Fruit fly (Drosophila melanogaster): Measurements from ENCODE around the gene CG17896.

Gene CG17896

DNA sequence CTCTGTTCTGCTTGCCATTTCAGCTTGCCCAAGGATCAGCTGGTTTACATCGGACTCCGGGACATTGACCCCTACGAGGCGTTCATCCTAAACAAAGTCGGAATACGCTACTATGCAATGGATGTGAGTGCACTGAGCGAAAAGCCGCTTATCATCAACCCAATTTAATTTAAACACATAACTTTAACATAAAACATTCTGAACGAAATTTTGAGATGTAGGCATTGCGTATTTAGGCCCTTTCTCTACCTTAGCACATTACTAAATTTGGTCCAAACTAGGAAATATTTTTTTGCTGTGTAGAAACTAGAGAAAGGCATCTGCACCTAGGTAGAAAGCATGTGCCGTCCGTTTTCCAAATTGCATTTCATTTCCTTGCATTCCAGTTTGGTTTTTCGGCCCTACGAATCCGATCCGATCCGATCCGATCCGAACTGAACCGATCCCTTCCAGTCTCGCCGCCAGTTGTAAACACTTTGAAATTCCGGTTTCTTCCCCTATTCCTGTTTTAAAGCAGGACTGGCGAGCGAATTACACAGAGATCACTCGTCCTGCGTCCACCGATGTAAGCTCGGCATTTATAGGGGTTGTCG is 33.3 kb upstream of the CG17896 start (continued):
- TF ChIP-seq CG2202 (tag; optimal IDR thresholded peaks at IDR 0.05) (peak; percentile 62), CG2129 (GFP tag; IDR thresholded peaks at IDR 0.05; ENCODE audit: partially characterized antibody) (no peak), Max (GFP tag; optimal IDR thresholded peaks at IDR 0.05) (peak; percentile 52), CG8944 (GFP tag; optimal IDR thresholded peaks at IDR 0.05) (peak; percentile 44), Hr3 (GFP tag; optimal IDR thresholded peaks at IDR 0.05) (peak; percentile 47), danr (GFP tag; IDR thresholded peaks at IDR 0.05) (no peak), Pdp1 (GFP tag; optimal IDR thresholded peaks at IDR 0.05) (peak; percentile 36 to 61), CG12071 (GFP tag; optimal IDR thresholded peaks at IDR 0.05) (no peak), gt (GFP tag; IDR thresholded peaks at IDR 0.05) (0 out of 2 replicates have a peak, but pooled peaks have one; percentile 12), en (GFP tag; optimal IDR thresholded peaks at IDR 0.05) (peak; percentile 63), croc (GFP tag; conservative IDR thresholded peaks at IDR 0.05) (peak; percentile 61), Doc2 (GFP tag; IDR thresholded peaks at IDR 0.05) (no peak), Drgx (GFP tag; IDR thresholded peaks at IDR 0.05) (no peak), CG6791 (GFP tag; IDR thresholded peaks at IDR 0.05; ENCODE audit: partially characterized antibody) (no peak), Mrtf (GFP tag; IDR thresholded peaks at IDR 0.05) (no peak), tll (GFP tag; optimal IDR thresholded peaks at IDR 0.05) (peak; percentile 15 to 76)

dm6 chrX:525610-526009 is 32.3 kb upstream of the CG17896 start:
- peak; percentile 93 for TF ChIP-seq pros (GFP tag; optimal IDR thresholded peaks at IDR 0.05)
- TF ChIP-seq CG4360 (GFP tag; IDR thresholded peaks at IDR 0.05): peak; percentile 86
- no peak for TF ChIP-seq salm (tag; optimal IDR thresholded peaks at IDR 0.05)

dm6 chrX:524331-524730 is 31.0 kb upstream of the CG17896 start:
- TF ChIP-seq HmgD (GFP tag; optimal IDR thresholded peaks at IDR 0.05): peak; percentile 5
- no peak for TF ChIP-seq CoRest (tag; optimal IDR thresholded peaks at IDR 0.05)
- TF ChIP-seq MBD-R2 (GFP tag; IDR thresholded peaks at IDR 0.05): no peak
- TF ChIP-seq crol (GFP tag; IDR thresholded peaks at IDR 0.05): no peak
- peak; percentile 85 for TF ChIP-seq sens (GFP tag)
- no peak for TF ChIP-seq CG7963 (GFP tag; IDR thresholded peaks at IDR 0.05; ENCODE audit: partially characterized antibody)
- no peak for TF ChIP-seq CG3726 (GFP tag; IDR thresholded peaks at IDR 0.05)
- TF ChIP-seq CG2116 (GFP tag; optimal IDR thresholded peaks at IDR 0.05): no peak
- TF ChIP-seq Lhr (GFP tag; optimal IDR thresholded peaks at IDR 0.05): no peak
- no peak for TF ChIP-seq Dip2 (GFP tag; IDR thresholded peaks at IDR 0.05)
- no peak for TF ChIP-seq C15 (GFP tag; IDR thresholded peaks at IDR 0.05)
- no peak for TF ChIP-seq NC2α (GFP tag; optimal IDR thresholded peaks at IDR 0.05)
- TF ChIP-seq CG14710 (tag; optimal IDR thresholded peaks at IDR 0.05): no peak
- TF ChIP-seq Hr78 (GFP tag; optimal IDR thresholded peaks at IDR 0.05): no peak
- peak; percentile 67 for TF ChIP-seq vvl (GFP tag; IDR thresholded peaks at IDR 0.05)
- no peak for TF ChIP-seq Meics (GFP tag; optimal IDR thresholded peaks at IDR 0.05)
- TF ChIP-seq CG12391 (tag; optimal IDR thresholded peaks at IDR 0.05): peak; percentile 8
- TF ChIP-seq CG16813 (GFP tag; IDR thresholded peaks at IDR 0.05; ENCODE audit: partially characterized antibody): no peak
- 0 out of 2 replicates have a peak, but pooled peaks have one; percentile 24 for TF ChIP-seq ranshi (GFP tag; IDR thresholded peaks at IDR 0.05)
- TF ChIP-seq ems (GFP tag; optimal IDR thresholded peaks at IDR 0.05): no peak
- TF ChIP-seq pros (GFP tag; optimal IDR thresholded peaks at IDR 0.05): peak; percentile 70
- TF ChIP-seq Bdp1 (GFP tag; optimal IDR thresholded peaks at IDR 0.05): no peak
- TF ChIP-seq Aef1 (GFP tag; IDR thresholded peaks at IDR 0.05): no peak
- peak; percentile 49 for TF ChIP-seq Hmr (GFP tag; optimal IDR thresholded peaks at IDR 0.05)
- no peak for TF ChIP-seq unc-4 (GFP tag; IDR thresholded peaks at IDR 0.05; ENCODE audit: partially characterized antibody)
- TF ChIP-seq CG8281 (tag; optimal IDR thresholded peaks at IDR 0.05): no peak
- TF ChIP-seq sisA (GFP tag; IDR thresholded peaks at IDR 0.05): 0 out of 2 replicates have a peak, but pooled peaks have one; percentile 8
- no peak for TF ChIP-seq H15 (GFP tag; IDR thresholded peaks at IDR 0.05)
- TF ChIP-seq hbn (GFP tag; IDR thresholded peaks at IDR 0.05; ENCODE audit: partially characterized antibody): no peak
- TF ChIP-seq twi (tag; optimal IDR thresholded peaks at IDR 0.05): no peak

Measured in whole organism, embryonic.